Worm (Caenorhabditis elegans) whole organism, L1 larva: ENCODE results near the gene fbxb-75.

Experiments used
- C16A3.4 ChIP-seq: fragments of 150-350 bp; optimal IDR thresholded peaks from 2 replicates; lab custom pipeline; 2014; ENCODE audit warnings: missing biosample characterization, missing genetic modification characterization
- Y116A8C.19 ChIP-seq: sonication (generic microtip); optimal IDR thresholded peaks from 2 replicates; lab custom pipeline; 2016; ENCODE audit warnings: missing compliant biosample characterization, missing genetic modification characterization, borderline replicate concordance
- aly-2 ChIP-seq: fragments of 150-350 bp; optimal IDR thresholded peaks from 2 replicates; lab custom pipeline; 2014; ENCODE audit warnings: missing biosample characterization, missing genetic modification characterization
- ama-1 ChIP-seq: fragments of 150-350 bp; optimal IDR thresholded peaks from 2 replicates; lab custom pipeline; 2014
- ceh-82 ChIP-seq, 3 experiments: fragments of 150-350 bp in 1 of 3; sonication (generic microtip) in 2 of 3; optimal IDR thresholded peaks; 2 replicates each; lab custom pipeline; 2014 to 2017; ENCODE audit warnings: missing biosample characterization in 3 of 3, missing genetic modification characterization in 3 of 3
- ceh-88 ChIP-seq: fragments of 200-800 bp; sonication (Bioruptor generic); IDR thresholded peaks from 2 replicates; pipeline ENCODE4 v1.3.6; 2022; ENCODE audit warnings: missing genetic modification characterization, missing compliant biosample characterization
- ceh-90 ChIP-seq: sonication (generic microtip); optimal IDR thresholded peaks from 2 replicates; lab custom pipeline; 2016; ENCODE audit warnings: missing genetic modification characterization, missing compliant biosample characterization
- dpl-1 ChIP-seq, 3 experiments: fragments of 150-350 bp in 2 of 3; sonication (generic microtip) in 1 of 3; optimal IDR thresholded peaks; 2 replicates each; lab custom pipeline; 2014 to 2017; ENCODE audit warnings: missing biosample characterization in 3 of 3, missing genetic modification characterization in 3 of 3, missing genetic modification reagents in 3 of 3
- efl-1 ChIP-seq, 4 experiments: fragments of 150-350 bp; optimal IDR thresholded peaks in 3 of 4; peaks in 1 of 4; 1 replicate in 1 of 4; 2 replicates in 3 of 4; lab custom pipeline; 2014; ENCODE audit warnings: missing biosample characterization in 2 of 4, missing genetic modification characterization in 2 of 4, missing genetic modification reagents in 2 of 4
- egl-13 ChIP-seq: sonication (generic microtip); optimal IDR thresholded peaks from 2 replicates; lab custom pipeline; 2016; ENCODE audit warnings: missing genotype, missing genetic modification reagents, missing genetic modification characterization, missing compliant biosample characterization
- elt-3 ChIP-seq, 6 experiments: fragments of 150-350 bp in 1 of 6; sonication (generic microtip); optimal IDR thresholded peaks; 2 replicates each; lab custom pipeline; 2017 to 2018; ENCODE audit warnings: missing biosample characterization in 6 of 6, missing genetic modification characterization in 6 of 6, inconsistent platforms in 1 of 6
- fkh-10 ChIP-seq: sonication (generic microtip); optimal IDR thresholded peaks from 2 replicates; lab custom pipeline; 2017; ENCODE audit warnings: missing biosample characterization, missing genetic modification reagents, missing genetic modification characterization
- fkh-4 ChIP-seq: sonication (generic microtip); optimal IDR thresholded peaks from 2 replicates; lab custom pipeline; 2016; ENCODE audit warnings: missing compliant biosample characterization, missing genetic modification characterization, borderline replicate concordance
- fos-1 ChIP-seq: fragments of 150-350 bp; optimal IDR thresholded peaks from 2 replicates; lab custom pipeline; 2014; ENCODE audit warnings: missing biosample characterization, missing genetic modification characterization
- hlh-17 ChIP-seq: fragments of 200-800 bp; sonication (Bioruptor generic); optimal IDR thresholded peaks from 2 replicates; lab custom pipeline; 2018; ENCODE audit warnings: missing genetic modification characterization, mild to moderate bottlenecking, missing compliant biosample characterization, moderate library complexity, borderline replicate concordance
- hpl-2 ChIP-seq: fragments of 150-350 bp; optimal IDR thresholded peaks from 2 replicates; lab custom pipeline; 2014; ENCODE audit warnings: missing biosample characterization, missing genetic modification reagents, missing genetic modification characterization
- jun-1 ChIP-seq: fragments of 150-350 bp; optimal IDR thresholded peaks from 2 replicates; lab custom pipeline; 2014; ENCODE audit warnings: missing biosample characterization, missing genetic modification reagents, missing genetic modification characterization
- lin-14 ChIP-seq: fragments of 200-800 bp; sonication (Bioruptor generic); optimal IDR thresholded peaks from 2 replicates; lab custom pipeline; 2018; ENCODE audit warnings: mild to moderate bottlenecking, missing genetic modification characterization, moderate library complexity, missing compliant biosample characterization
- lin-15B ChIP-seq: fragments of 150-350 bp; sonication (generic microtip); optimal IDR thresholded peaks from 3 replicates; lab custom pipeline; 2014; ENCODE audit warnings: missing biosample characterization, missing genetic modification characterization
- lin-35 ChIP-seq, 2 experiments: fragments of 150-350 bp; optimal IDR thresholded peaks; 2 replicates each; lab custom pipeline; 2014; ENCODE audit warnings: missing biosample characterization in 2 of 2, missing genetic modification characterization in 2 of 2, missing genetic modification reagents in 2 of 2
- lsy-2 ChIP-seq, 2 experiments: fragments of 150-350 bp; optimal IDR thresholded peaks; 2 replicates each; lab custom pipeline; 2014; ENCODE audit warnings: missing biosample characterization in 2 of 2, missing genetic modification characterization in 2 of 2
- mdl-1 ChIP-seq, 2 experiments: fragments of 150-350 bp; optimal IDR thresholded peaks; 2 replicates each; lab custom pipeline; 2014 to 2017; ENCODE audit warnings: missing biosample characterization in 2 of 2, missing genetic modification characterization in 2 of 2, inconsistent platforms in 1 of 2
- mep-1 ChIP-seq: fragments of 150-350 bp; optimal IDR thresholded peaks from 2 replicates; lab custom pipeline; 2014; ENCODE audit warnings: missing biosample characterization, missing genetic modification characterization
- nhr-12 ChIP-seq: sonication (generic microtip); optimal IDR thresholded peaks from 2 replicates; lab custom pipeline; 2017; ENCODE audit warnings: missing biosample characterization, missing genetic modification characterization
- nhr-19 ChIP-seq: fragments of 200-800 bp; sonication (Bioruptor generic); conservative IDR thresholded peaks from 2 replicates; pipeline ENCODE4 v1.3.6; 2022; ENCODE audit warnings: missing genetic modification characterization, missing compliant biosample characterization
- nhr-20 ChIP-seq: sonication (generic microtip); optimal IDR thresholded peaks from 2 replicates; lab custom pipeline; 2016; ENCODE audit warnings: mild to moderate bottlenecking, missing genetic modification characterization, missing compliant biosample characterization
- nhr-28 ChIP-seq: fragments of 150-350 bp; optimal IDR thresholded peaks from 2 replicates; lab custom pipeline; 2014; ENCODE audit warnings: missing biosample characterization, missing genetic modification characterization
- nhr-47 ChIP-seq: sonication (generic microtip); optimal IDR thresholded peaks from 2 replicates; lab custom pipeline; 2016; ENCODE audit warnings: mild to moderate bottlenecking, missing genetic modification characterization, moderate library complexity, missing compliant biosample characterization
- nhr-71 ChIP-seq: sonication (generic microtip); optimal IDR thresholded peaks from 2 replicates; lab custom pipeline; 2016; ENCODE audit warnings: mild to moderate bottlenecking, missing genetic modification characterization, moderate library complexity, missing compliant biosample characterization
- nhr-77 ChIP-seq: fragments of 150-350 bp; optimal IDR thresholded peaks from 2 replicates; lab custom pipeline; 2014; ENCODE audit warnings: missing biosample characterization, missing genetic modification characterization
- nhr-84 ChIP-seq: sonication (generic microtip); optimal IDR thresholded peaks from 2 replicates; lab custom pipeline; 2017; ENCODE audit warnings: missing biosample characterization, missing genetic modification characterization
- nhr-85 ChIP-seq: sonication (generic microtip); peaks from one replicate; lab custom pipeline; 2016; ENCODE audit warnings: missing genetic modification characterization, inconsistent platforms, missing compliant biosample characterization
- rnt-1 ChIP-seq: sonication (generic microtip); optimal IDR thresholded peaks from 2 replicates; lab custom pipeline; 2016; ENCODE audit warnings: mild to moderate bottlenecking, missing genetic modification characterization, moderate library complexity, missing compliant biosample characterization
- skn-1 ChIP-seq: fragments of 150-350 bp; optimal IDR thresholded peaks from 2 replicates; lab custom pipeline; 2014; ENCODE audit warnings: missing biosample characterization, missing genetic modification characterization
- snpc-4 ChIP-seq: fragments of 150-350 bp; optimal IDR thresholded peaks from 2 replicates; lab custom pipeline; 2014; ENCODE audit warnings: missing biosample characterization, missing genetic modification characterization
- snu-23 ChIP-seq: sonication (generic microtip); optimal IDR thresholded peaks from 2 replicates; lab custom pipeline; 2016; ENCODE audit warnings: missing genetic modification characterization, missing compliant biosample characterization
- swsn-7 ChIP-seq: sonication (generic microtip); optimal IDR thresholded peaks from 2 replicates; lab custom pipeline; 2016; ENCODE audit warnings: missing genetic modification characterization, missing compliant biosample characterization
- tbx-2 ChIP-seq: sonication (generic microtip); optimal IDR thresholded peaks from 2 replicates; lab custom pipeline; 2016; ENCODE audit warnings: missing genetic modification characterization, missing compliant biosample characterization
- unc-30 ChIP-seq: sonication (generic microtip); optimal IDR thresholded peaks from 2 replicates; lab custom pipeline; 2017; ENCODE audit warnings: missing biosample characterization, missing genetic modification characterization
- xbp-1 ChIP-seq: sonication (generic microtip); optimal IDR thresholded peaks from 2 replicates; lab custom pipeline; 2016; ENCODE audit warnings: missing genetic modification characterization, missing compliant biosample characterization
- zip-4 ChIP-seq: fragments of 200-800 bp; sonication (Bioruptor generic); optimal IDR thresholded peaks from 2 replicates; lab custom pipeline; 2018; ENCODE audit warnings: mild to moderate bottlenecking, missing genetic modification characterization, moderate library complexity, missing compliant biosample characterization
- ztf-11 ChIP-seq, 2 experiments: sonication (generic microtip); optimal IDR thresholded peaks; 2 replicates each; lab custom pipeline; 2016 to 2017; ENCODE audit warnings: missing genetic modification characterization in 2 of 2, missing biosample characterization in 1 of 2, missing compliant biosample characterization in 1 of 2
- ztf-4 ChIP-seq: fragments of 150-350 bp; optimal IDR thresholded peaks from 2 replicates; lab custom pipeline; 2014; ENCODE audit warnings: missing biosample characterization, missing genetic modification characterization

Gene fbxb-75

ce11 chrIV:4447284-4447366, 6.1 kb upstream of the fbxb-75 start, which contains the start of gene chat-1:
Gene chat-1, plus strand, starts transcription at chrIV:4447331.
- TF ChIP-seq fos-1 (tag; lab: Kevin White, UChicago), result no peak
- TF ChIP-seq C16A3.4 (tag; lab: Kevin White, UChicago), result no peak
- no peak for TF ChIP-seq ceh-82 (tag; optimal IDR thresholded peaks at IDR 0.05; lab: Kevin White, UChicago)
- TF ChIP-seq aly-2 (tag; lab: Kevin White, UChicago), result no peak
- TF ChIP-seq nhr-12 (tag; lab: Kevin White, UChicago), result no peak
- TF ChIP-seq nhr-20 (tag; lab: Kevin White, UChicago), result no peak
- no peak for TF ChIP-seq egl-13 (tag; lab: Kevin White, UChicago)
- no peak for TF ChIP-seq ztf-4
- TF ChIP-seq snpc-4 (tag; lab: Kevin White, UChicago), result no peak
- TF ChIP-seq mdl-1 (tag; optimal IDR thresholded peaks at IDR 0.05; lab: Kevin White, UChicago), result no peak
- no peak for TF ChIP-seq unc-30 (tag; lab: Kevin White, UChicago)
- no peak for TF ChIP-seq skn-1 (tag; lab: Kevin White, UChicago)
- no peak for TF ChIP-seq fkh-4 (tag; lab: Kevin White, UChicago)

- TF ChIP-seq zip-4 (GFP tag; lab: Kevin White, UChicago) (peak; percentile 2), nhr-47 (peak; percentile 35), snu-23 (GFP tag; lab: Kevin White, UChicago) (peak; percentile 44), lin-15B (tag; lab: Kevin White, UChicago) (no peak), hpl-2 (peak; percentile 10), ama-1 (lab: Kevin White, UChicago) (peak; percentile 74), lin-14 (GFP tag; lab: Kevin White, UChicago) (peak; percentile 58), ceh-88 (GFP tag; lab: Robert Waterston, UW) (no peak), mep-1 (peak; percentile 72), lsy-2 (tag; optimal IDR thresholded peaks at IDR 0.05; lab: Kevin White, UChicago) (peak; percentile 62 to 82), rnt-1 (peak; percentile 41), ceh-82 (tag; optimal IDR thresholded peaks at IDR 0.05; lab: Kevin White, UChicago) (peak in 2 of 3 experiments; percentile 16), nhr-85 (tag; lab: Kevin White, UChicago) (peak; percentile 39), tbx-2 (no peak), ztf-11 (tag; optimal IDR thresholded peaks at IDR 0.05; lab: Kevin White, UChicago) (peak in 1 of 2 experiments; percentile 23), Y116A8C.19 (tag; lab: Kevin White, UChicago) (no peak), fkh-4 (tag; lab: Kevin White, UChicago) (no peak), hlh-17 (GFP tag; lab: Kevin White, UChicago) (no peak), xbp-1 (tag; lab: Kevin White, UChicago) (peak; percentile 21), nhr-20 (tag; lab: Kevin White, UChicago) (peak; percentile 54), nhr-77 (peak; percentile 37), nhr-19 (GFP tag; lab: Robert Waterston, UW) (peak; percentile 26; the same call in 1 of the 2 replicates), lin-35 (GFP tag; optimal IDR thresholded peaks at IDR 0.05; lab: Kevin White, UChicago) (peak; percentile 46 to 59), dpl-1 (GFP tag; optimal IDR thresholded peaks at IDR 0.05; lab: Kevin White, UChicago) (peak; percentile 13 to 45 (median 30)), efl-1 (optimal IDR thresholded peaks at IDR 0.05; lab: Kevin White, UChicago) (peak; percentile 55 to 60), efl-1 (GFP tag; optimal IDR thresholded peaks at IDR 0.05 in 1 of 2; lab: Kevin White, UChicago) (peak; percentile 37 to 48), nhr-12 (tag; lab: Kevin White, UChicago) (no peak), aly-2 (tag; lab: Kevin White, UChicago) (peak; percentile 16), jun-1 (tag; lab: Kevin White, UChicago) (peak; percentile 47), swsn-7 (tag; lab: Kevin White, UChicago) (peak; percentile 41), elt-3 (tag; optimal IDR thresholded peaks at IDR 0.05; lab: Kevin White, UChicago) (peak in 1 of 6 experiments; percentile 15), nhr-28 (tag; lab: Kevin White, UChicago) (no peak), fkh-10 (GFP tag; lab: Kevin White, UChicago) (no peak), nhr-84 (tag; lab: Kevin White, UChicago) (no peak), nhr-71 (peak; percentile 63), fos-1 (tag; lab: Kevin White, UChicago) (peak; percentile 34), ceh-90 (no peak), mdl-1 (tag; optimal IDR thresholded peaks at IDR 0.05; lab: Kevin White, UChicago) (peak in 1 of 2 experiments; percentile 43)
Observed at ce11 chrIV:4446884-4447283, 5.9 kb upstream of the fbxb-75 start.
